Fruit fly (Drosophila melanogaster): ENCODE data around the gene Tsp.

Tsp gene

DNA sequence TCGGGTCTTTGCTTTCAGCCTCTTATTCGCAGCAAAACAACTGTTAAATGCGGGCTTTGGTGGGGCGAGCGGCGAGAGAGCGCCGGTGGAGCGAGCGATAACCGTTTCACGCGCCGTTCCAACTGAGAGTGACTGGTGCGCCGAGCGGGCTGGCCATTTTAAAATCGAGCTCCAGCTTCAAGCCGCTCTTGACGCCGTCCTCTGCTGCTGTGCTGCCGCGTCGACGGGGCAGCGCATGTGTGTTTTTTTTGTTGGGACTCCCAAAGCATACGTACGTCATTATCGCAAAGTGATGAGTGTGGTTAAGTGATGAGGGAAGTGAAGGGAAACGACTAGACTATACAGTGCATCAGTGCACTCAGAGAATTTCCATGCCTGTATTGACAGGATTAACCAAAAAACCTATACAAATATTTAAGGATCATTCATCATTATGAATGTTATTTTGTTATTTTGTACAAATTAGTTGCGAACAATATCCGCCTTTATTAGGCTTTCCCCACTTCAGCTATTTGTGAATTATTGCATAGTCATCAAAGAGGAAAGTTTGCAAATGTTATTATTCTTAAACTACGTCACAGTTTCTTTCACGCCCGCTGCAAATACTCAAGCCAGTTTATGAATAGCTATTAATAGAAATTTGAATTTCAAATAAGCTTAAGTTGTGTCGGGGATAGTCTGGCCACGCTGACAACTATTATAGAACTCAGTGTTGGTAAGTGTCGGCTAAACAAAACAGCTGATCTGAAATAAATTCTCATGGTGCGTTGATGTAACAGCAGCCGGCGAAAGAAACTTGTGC, 35.5 kb downstream of the Tsp start, which contains the start of gene Spn27A (continued):
- TF ChIP-seq CG8924 (tag; optimal IDR thresholded peaks at IDR 0.05) (no peak), CG7372 (GFP tag; IDR thresholded peaks at IDR 0.05) (no peak), CG4707 (GFP tag; optimal IDR thresholded peaks at IDR 0.05) (no peak), fd102C (GFP tag; optimal IDR thresholded peaks at IDR 0.05) (no peak), nerfin-1 (tag; optimal IDR thresholded peaks at IDR 0.05) (peak; percentile 76), Jarid2 (GFP tag; optimal IDR thresholded peaks at IDR 0.05) (peak; percentile 64), CG17829 (tag; optimal IDR thresholded peaks at IDR 0.05) (peak; percentile 59), CG8281 (tag; optimal IDR thresholded peaks at IDR 0.05) (peak; percentile 21), Ptx1 (GFP tag; IDR thresholded peaks at IDR 0.05) (no peak; the same call in 1 of the 2 replicates), disco-r (GFP tag; optimal IDR thresholded peaks at IDR 0.05) (peak; percentile 53), YL-1 (GFP tag; optimal IDR thresholded peaks at IDR 0.05) (peak; percentile 45), zen2 (GFP tag; IDR thresholded peaks at IDR 0.05; ENCODE audit: partially characterized antibody) (peak; percentile 6; the same call in 1 of the 3 replicates), CG30020 (tag; optimal IDR thresholded peaks at IDR 0.05) (peak; percentile 38), CG13894 (tag; optimal IDR thresholded peaks at IDR 0.05) (peak; percentile 15), vfl (GFP tag; optimal IDR thresholded peaks at IDR 0.05) (peak; percentile 6), gfzf (GFP tag; optimal IDR thresholded peaks at IDR 0.05) (peak; percentile 57), CG14860 (GFP tag; IDR thresholded peaks at IDR 0.05; ENCODE audit: partially characterized antibody) (no peak), MBD-R2 (GFP tag; IDR thresholded peaks at IDR 0.05) (peak; percentile 97), amos (GFP tag; IDR thresholded peaks at IDR 0.05; ENCODE audit: partially characterized antibody) (peak; percentile 45; the same call in 1 of the 2 replicates), CG17186 (GFP tag; optimal IDR thresholded peaks at IDR 0.05) (peak; percentile 3), dati (GFP tag; IDR thresholded peaks at IDR 0.05) (no peak), HHEX (GFP tag; optimal IDR thresholded peaks at IDR 0.05) (peak; percentile 60), PHDP (tag; optimal IDR thresholded peaks at IDR 0.05) (peak; percentile 37), CG2889 (GFP tag; IDR thresholded peaks at IDR 0.05) (no peak), Hand (GFP tag; optimal IDR thresholded peaks at IDR 0.05) (no peak), zfh2 (GFP tag; optimal IDR thresholded peaks at IDR 0.05) (peak; percentile 62), CG2120 (GFP tag; optimal IDR thresholded peaks at IDR 0.05) (peak; percentile 76), Ada2b (GFP tag; IDR thresholded peaks at IDR 0.05) (peak; percentile 46), CG10462 (GFP tag; optimal IDR thresholded peaks at IDR 0.05) (peak; percentile 15), CG7357 (GFP tag; IDR thresholded peaks at IDR 0.05) (peak; percentile 44; the same call in 1 of the 3 replicates), CG14667 (GFP tag; IDR thresholded peaks at IDR 0.05) (no peak; the same call in 1 of the 2 replicates), Rfx (GFP tag; IDR thresholded peaks at IDR 0.05) (peak; percentile 25; the same call in 1 of the 2 replicates), CG8089 (GFP tag; optimal IDR thresholded peaks at IDR 0.05) (peak; percentile 40), gsb (GFP tag; IDR thresholded peaks at IDR 0.05) (no peak), CG31365 (tag; optimal IDR thresholded peaks at IDR 0.05) (no peak), CG31224 (GFP tag; IDR thresholded peaks at IDR 0.05) (no peak), Elba2 (GFP tag; optimal IDR thresholded peaks at IDR 0.05) (peak; percentile 19), cad (GFP tag; optimal IDR thresholded peaks at IDR 0.05) (no peak), Atf3 (GFP tag; optimal IDR thresholded peaks at IDR 0.05) (peak; percentile 50), kay (GFP tag; optimal IDR thresholded peaks at IDR 0.05) (peak; percentile 53), CG5245 (GFP tag; optimal IDR thresholded peaks at IDR 0.05) (no peak), Dll (GFP tag; IDR thresholded peaks at IDR 0.05; ENCODE audit: partially characterized antibody) (0 out of 4 replicates have a peak, but pooled peaks have one; percentile 28), CG14441 (GFP tag; IDR thresholded peaks at IDR 0.05) (0 out of 2 replicates have a peak, but pooled peaks have one; percentile 14), sc (optimal IDR thresholded peaks at IDR 0.05) (no peak), sc (GFP tag; optimal IDR thresholded peaks at IDR 0.05) (peak; percentile 49), lov (optimal IDR thresholded peaks at IDR 0.05) (no peak), lov (GFP tag; IDR thresholded peaks at IDR 0.05) (no peak), Ssrp (tag; optimal IDR thresholded peaks at IDR 0.05) (peak; percentile 64), CG11695 (GFP tag; IDR thresholded peaks at IDR 0.05) (0 out of 3 replicates have a peak, but pooled peaks have one; percentile 19)
